Worm (Caenorhabditis elegans): ENCODE results near the gene msp-58.
"Not testable (repeated sequence)": the region's sequence is repeated elsewhere in the genome, so short reads cannot be mapped to it uniquely, and the experiment has no call there.

Gene msp-58

ce11 chrIV:5308046-5308643 lies at the start of gene msp-58, which contains the start of gene ZK354.9:
Gene msp-58, plus strand, starts transcription at chrIV:5308593.
Gene ZK354.9, minus strand, starts transcription at chrIV:5308146.
- not testable (repeated sequence) for TF ChIP-seq T22C8.4 (GFP tag; IDR thresholded peaks at IDR 0.05); tab-1 (GFP tag; IDR thresholded peaks at IDR 0.05); med-1 (GFP tag; optimal IDR thresholded peaks at IDR 0.05; ENCODE audit: insufficient read depth)

DNA sequence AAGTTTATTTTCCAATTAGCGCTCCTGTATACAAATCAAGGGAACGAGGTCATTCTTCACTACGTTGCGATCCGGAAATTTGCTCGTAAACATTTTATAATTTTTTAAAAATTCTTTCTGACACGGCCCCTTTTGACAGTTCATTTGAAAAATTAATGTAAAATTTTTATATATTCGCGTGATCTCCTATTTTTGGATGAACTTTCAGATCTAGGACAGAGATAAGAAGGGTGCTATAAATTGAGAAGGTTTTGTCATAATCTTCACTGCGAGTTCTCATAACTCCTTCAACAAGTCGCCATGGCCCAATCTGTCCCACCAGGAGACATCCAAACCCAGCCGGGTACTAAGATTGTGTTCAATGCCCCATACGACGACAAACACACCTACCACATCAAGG lies 48.1 kb upstream of the msp-58 start, which contains the start of gene msp-19:
msp-19 (plus strand) TSS at position 301 of the 400 bp plus-strand sequence.
- TF ChIP-seq ztf-23 (GFP tag; IDR thresholded peaks at IDR 0.05); ref-1 (GFP tag; conservative IDR thresholded peaks at IDR 0.05); T22C8.4 (GFP tag; IDR thresholded peaks at IDR 0.05): not testable (repeated sequence)

- TF ChIP-seq klf-2 (GFP tag; conservative IDR thresholded peaks at IDR 0.05), result no peak
- no peak for TF ChIP-seq med-1 (GFP tag; optimal IDR thresholded peaks at IDR 0.05; ENCODE audit: insufficient read depth)
- TF ChIP-seq flt-1 (GFP tag; IDR thresholded peaks at IDR 0.05), result no peak
- no peak for TF ChIP-seq cog-1 (tag; optimal IDR thresholded peaks at IDR 0.05)
- TF ChIP-seq ztf-23 (GFP tag; IDR thresholded peaks at IDR 0.05), result no peak
- no peak for TF ChIP-seq T22C8.4 (GFP tag; IDR thresholded peaks at IDR 0.05)
- TF ChIP-seq ztf-29 (GFP tag; IDR thresholded peaks at IDR 0.05), result no peak
- no peak for TF ChIP-seq ref-1 (GFP tag; conservative IDR thresholded peaks at IDR 0.05)
- no peak for TF ChIP-seq tab-1 (GFP tag; IDR thresholded peaks at IDR 0.05)
These were observed 41.9 kb upstream of the msp-58 start, which contains the start of gene F36H12.5 for ce11 chrIV:5266474-5266873. Gene F36H12.5, plus strand, starts transcription at chrIV:5266774.

DNA sequence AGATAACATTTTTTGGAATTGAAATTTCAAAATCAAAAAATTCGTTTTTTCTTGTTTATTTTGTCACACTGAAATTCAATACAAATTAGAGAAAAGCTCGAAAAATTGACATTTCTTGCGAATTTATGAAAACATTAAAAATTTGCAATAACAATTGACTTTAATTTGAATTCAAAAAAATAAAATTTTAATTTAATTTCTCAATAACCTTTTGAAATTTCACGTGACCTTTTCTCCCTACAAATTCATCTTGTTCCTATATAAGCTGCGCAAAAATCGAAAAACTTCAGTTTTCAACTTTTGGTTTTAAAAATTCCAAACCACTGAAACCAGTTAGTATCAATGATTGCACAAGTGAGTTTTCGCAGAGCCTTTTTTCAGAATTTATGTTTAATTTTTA lies 39.6 kb upstream of the msp-58 start, which contains the start of gene F36H12.4:
F36H12.4 (plus strand) TSS at position 301 of the 400 bp plus-strand sequence.
- TF ChIP-seq med-1 (GFP tag; optimal IDR thresholded peaks at IDR 0.05; ENCODE audit: insufficient read depth) (no peak), cog-1 (tag; optimal IDR thresholded peaks at IDR 0.05) (no peak), flt-1 (GFP tag; IDR thresholded peaks at IDR 0.05) (no peak), T22C8.4 (GFP tag; IDR thresholded peaks at IDR 0.05) (no peak), ztf-29 (GFP tag; IDR thresholded peaks at IDR 0.05) (no peak), klf-2 (GFP tag; conservative IDR thresholded peaks at IDR 0.05) (no peak), ztf-23 (GFP tag; IDR thresholded peaks at IDR 0.05) (no peak), tab-1 (GFP tag; IDR thresholded peaks at IDR 0.05) (no peak), ref-1 (GFP tag; conservative IDR thresholded peaks at IDR 0.05) (no peak)

DNA sequence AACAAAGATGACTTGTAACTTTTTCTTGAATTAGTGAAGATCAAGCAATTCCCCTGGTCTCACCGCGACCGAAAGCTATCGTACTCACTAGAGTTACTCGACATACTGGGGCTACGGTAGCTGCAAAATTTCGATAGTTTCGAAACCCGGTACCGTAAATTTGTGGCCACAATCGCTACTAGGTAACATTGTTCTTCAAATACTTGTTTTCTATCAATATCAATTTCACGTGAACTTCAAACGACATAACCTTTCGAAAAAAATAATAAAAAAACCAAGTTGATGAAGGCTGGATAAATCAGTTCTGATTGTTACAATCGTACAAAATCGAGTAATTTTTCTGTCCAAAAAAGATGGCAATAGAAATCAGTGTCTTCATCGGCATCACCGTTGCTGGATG lies 35.9 kb upstream of the msp-58 start, which contains the start of gene F36H12.3:
F36H12.3 (plus strand) TSS at position 301 of the 400 bp plus-strand sequence.
- TF ChIP-seq cog-1 (tag; optimal IDR thresholded peaks at IDR 0.05) (no peak), ref-1 (GFP tag; conservative IDR thresholded peaks at IDR 0.05) (no peak), ztf-23 (GFP tag; IDR thresholded peaks at IDR 0.05) (no peak), tab-1 (GFP tag; IDR thresholded peaks at IDR 0.05) (no peak), ztf-29 (GFP tag; IDR thresholded peaks at IDR 0.05) (no peak), klf-2 (GFP tag; conservative IDR thresholded peaks at IDR 0.05) (no peak), T22C8.4 (GFP tag; IDR thresholded peaks at IDR 0.05) (no peak), med-1 (GFP tag; optimal IDR thresholded peaks at IDR 0.05; ENCODE audit: insufficient read depth) (no peak), flt-1 (GFP tag; IDR thresholded peaks at IDR 0.05) (no peak)

DNA sequence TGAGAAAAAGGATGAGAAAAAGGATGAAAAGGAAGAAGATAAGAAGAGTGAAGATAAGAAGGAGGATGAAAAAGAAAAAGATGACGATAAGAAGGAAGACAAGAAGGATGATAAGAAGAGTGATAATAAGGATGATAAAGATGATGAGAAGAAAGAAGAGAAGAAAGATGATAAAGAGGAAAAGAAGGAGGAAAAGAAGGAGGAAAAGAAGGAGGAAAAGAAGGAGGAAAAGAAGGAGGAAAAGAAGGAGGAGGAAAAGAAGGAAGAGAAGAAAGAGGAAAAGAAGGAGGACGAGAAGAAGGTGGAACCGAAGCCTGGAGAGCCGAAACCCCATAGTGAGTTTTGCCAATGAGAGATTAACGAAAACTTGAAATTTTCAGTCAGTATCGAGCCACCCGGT lies 35.0 kb upstream of the msp-58 start:
- TF ChIP-seq med-1 (GFP tag; optimal IDR thresholded peaks at IDR 0.05; ENCODE audit: insufficient read depth), result no peak
- TF ChIP-seq flt-1 (GFP tag; IDR thresholded peaks at IDR 0.05), result no peak
- no peak for TF ChIP-seq T22C8.4 (GFP tag; IDR thresholded peaks at IDR 0.05)
- no peak for TF ChIP-seq klf-2 (GFP tag; conservative IDR thresholded peaks at IDR 0.05)

- no peak for TF ChIP-seq klf-2 (GFP tag; conservative IDR thresholded peaks at IDR 0.05)
- no peak for TF ChIP-seq med-1 (GFP tag; optimal IDR thresholded peaks at IDR 0.05; ENCODE audit: insufficient read depth)
- no peak for TF ChIP-seq ref-1 (GFP tag; conservative IDR thresholded peaks at IDR 0.05)
- no peak for TF ChIP-seq ztf-29 (GFP tag; IDR thresholded peaks at IDR 0.05)
- no peak for TF ChIP-seq tab-1 (GFP tag; IDR thresholded peaks at IDR 0.05)
- TF ChIP-seq ztf-23 (GFP tag; IDR thresholded peaks at IDR 0.05), result no peak
- TF ChIP-seq cog-1 (tag; optimal IDR thresholded peaks at IDR 0.05), result no peak
- no peak for TF ChIP-seq T22C8.4 (GFP tag; IDR thresholded peaks at IDR 0.05)
- no peak for TF ChIP-seq flt-1 (GFP tag; IDR thresholded peaks at IDR 0.05)
These were observed 34.2 kb upstream of the msp-58 start, which contains the start of gene slfl-4 for ce11 chrIV:5274123-5274581. Gene slfl-4, plus strand, starts transcription at chrIV:5274531.

ce11 chrIV:5277752-5278151 lies 30.6 kb upstream of the msp-58 start, which contains the start of gene F36H12.17:
Gene F36H12.17, minus strand, starts transcription at chrIV:5277852.
- no peak for TF ChIP-seq ztf-23 (GFP tag; IDR thresholded peaks at IDR 0.05)
- TF ChIP-seq ztf-29 (GFP tag; IDR thresholded peaks at IDR 0.05), result no peak
- TF ChIP-seq cog-1 (tag; optimal IDR thresholded peaks at IDR 0.05), result no peak
- TF ChIP-seq flt-1 (GFP tag; IDR thresholded peaks at IDR 0.05), result no peak
- TF ChIP-seq ref-1 (GFP tag; conservative IDR thresholded peaks at IDR 0.05), result no peak
- TF ChIP-seq med-1 (GFP tag; optimal IDR thresholded peaks at IDR 0.05; ENCODE audit: insufficient read depth), result no peak
- no peak for TF ChIP-seq T22C8.4 (GFP tag; IDR thresholded peaks at IDR 0.05)
- TF ChIP-seq klf-2 (GFP tag; conservative IDR thresholded peaks at IDR 0.05), result no peak
- TF ChIP-seq tab-1 (GFP tag; IDR thresholded peaks at IDR 0.05), result no peak

ce11 chrIV:5281457-5281856 lies 26.9 kb upstream of the msp-58 start:
- TF ChIP-seq tab-1 (GFP tag; IDR thresholded peaks at IDR 0.05) (no peak), klf-2 (GFP tag; conservative IDR thresholded peaks at IDR 0.05) (no peak), flt-1 (GFP tag; IDR thresholded peaks at IDR 0.05) (no peak), ztf-23 (GFP tag; IDR thresholded peaks at IDR 0.05) (no peak), ref-1 (GFP tag; conservative IDR thresholded peaks at IDR 0.05) (no peak), cog-1 (tag; optimal IDR thresholded peaks at IDR 0.05) (no peak)

ce11 chrIV:5287190-5287589 lies 21.2 kb upstream of the msp-58 start:
- no peak for TF ChIP-seq tab-1 (GFP tag; IDR thresholded peaks at IDR 0.05)
- TF ChIP-seq klf-2 (GFP tag; conservative IDR thresholded peaks at IDR 0.05), result no peak
- no peak for TF ChIP-seq med-1 (GFP tag; optimal IDR thresholded peaks at IDR 0.05; ENCODE audit: insufficient read depth)
- no peak for TF ChIP-seq ztf-29 (GFP tag; IDR thresholded peaks at IDR 0.05)
- TF ChIP-seq cog-1 (tag; optimal IDR thresholded peaks at IDR 0.05), result no peak
- no peak for TF ChIP-seq ztf-23 (GFP tag; IDR thresholded peaks at IDR 0.05)
- TF ChIP-seq T22C8.4 (GFP tag; IDR thresholded peaks at IDR 0.05), result no peak
- no peak for TF ChIP-seq flt-1 (GFP tag; IDR thresholded peaks at IDR 0.05)
- TF ChIP-seq ref-1 (GFP tag; conservative IDR thresholded peaks at IDR 0.05), result no peak

All from whole organism, midembryonic.